Worm (Caenorhabditis elegans): ENCODE results near the gene ZK892.4.

ce11 chrII:10007917-10008316, 1.6 kb downstream of the ZK892.4 start, which contains the start of gene ZK892.5:
- TF ChIP-seq him-1 (tag; optimal IDR thresholded peaks at IDR 0.05) (no peak), dao-5 (tag; optimal IDR thresholded peaks at IDR 0.05) (no peak), W03F9.2 (tag; optimal IDR thresholded peaks at IDR 0.05) (no peak)

All from whole organism, L4/young adult.